Worm (Caenorhabditis elegans) whole organism, L2 larva: Measurements from ENCODE around the gene sru-27.

Experiments used
- blmp-1 ChIP-seq: sonication (generic microtip); optimal IDR thresholded peaks from 2 replicates; lab custom pipeline; 2017; ENCODE audit warnings: missing genetic modification characterization, mild to moderate bottlenecking, missing compliant biosample characterization, antibody characterized with exemption, moderate library complexity; ENCODE audit not compliant: insufficient read depth
- ceh-82 ChIP-seq: fragments of 150-350 bp; optimal IDR thresholded peaks from 2 replicates; lab custom pipeline; 2014; ENCODE audit warnings: missing biosample characterization, missing genetic modification characterization
- lin-39 ChIP-seq: fragments of 150-350 bp; optimal IDR thresholded peaks from 2 replicates; lab custom pipeline; 2014; ENCODE audit warnings: missing biosample characterization, missing genetic modification reagents, missing genetic modification characterization
- mdl-1 ChIP-seq, 2 experiments: fragments of 150-350 bp in 1 of 2; sonication (generic microtip) in 1 of 2; optimal IDR thresholded peaks; 2 replicates each; lab custom pipeline; 2017; ENCODE audit warnings: missing biosample characterization in 2 of 2, missing genetic modification characterization in 2 of 2
- nhr-12 ChIP-seq: fragments of 150-350 bp; optimal IDR thresholded peaks from 2 replicates; lab custom pipeline; 2014; ENCODE audit warnings: missing biosample characterization, missing genetic modification characterization
- unc-39 ChIP-seq: fragments of 150-350 bp; optimal IDR thresholded peaks from 2 replicates; lab custom pipeline; 2014; ENCODE audit warnings: missing biosample characterization, missing genetic modification characterization
- unc-55 ChIP-seq: fragments of 150-350 bp; sonication (generic microtip); optimal IDR thresholded peaks from 3 replicates; lab custom pipeline; 2014; ENCODE audit warnings: missing biosample characterization, missing genetic modification reagents, missing genetic modification characterization
- ztf-4 ChIP-seq: fragments of 150-350 bp; optimal IDR thresholded peaks from 2 replicates; lab custom pipeline; 2014; ENCODE audit warnings: missing biosample characterization, missing genetic modification characterization

DNA sequence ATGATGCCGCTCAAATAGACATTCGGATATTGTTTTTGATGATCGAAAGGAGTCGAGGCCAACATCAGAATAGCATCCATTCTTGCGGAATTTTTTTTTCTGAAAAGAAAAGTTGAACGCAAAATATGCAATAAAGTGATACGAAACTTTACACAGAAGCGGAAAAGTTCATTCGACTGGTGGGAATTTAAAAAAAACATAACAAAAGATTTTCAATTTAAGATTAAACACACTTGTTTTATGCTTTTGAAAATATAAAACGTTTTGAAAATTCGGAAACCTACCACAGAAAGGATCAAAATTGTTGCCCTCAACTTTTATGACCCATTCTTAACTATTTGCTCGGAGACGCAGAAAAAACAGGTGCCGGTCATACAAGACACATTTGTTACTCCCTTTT, 37.7 kb downstream of the sru-27 start, which contains the start of gene K02H11.9:
- TF ChIP-seq ztf-4 (tag; lab: Kevin White, UChicago) = no peak
- TF ChIP-seq ceh-82 (tag; lab: Kevin White, UChicago) = no peak
- TF ChIP-seq mdl-1 (tag; optimal IDR thresholded peaks at IDR 0.05; lab: Kevin White, UChicago) = no peak
- no peak for TF ChIP-seq nhr-12
- no peak for TF ChIP-seq unc-55 (GFP tag; lab: Kevin White, UChicago)
- TF ChIP-seq lin-39 (tag; lab: Kevin White, UChicago) = no peak
- no peak for TF ChIP-seq blmp-1
- TF ChIP-seq unc-39 (tag; lab: Kevin White, UChicago) = no peak
